Worm (Caenorhabditis elegans): ENCODE measurements around the gene srxa-14.

ce11 chrV:20636855-20637254, 2.5 kb upstream of the srxa-14 start, which contains the start of gene ttr-13:
- TF ChIP-seq sptf-1 (tag; optimal IDR thresholded peaks at IDR 0.05) = no peak
- TF ChIP-seq nhr-76 (tag; optimal IDR thresholded peaks at IDR 0.05) = no peak
- no peak for TF ChIP-seq elt-3 (tag; optimal IDR thresholded peaks at IDR 0.05)
- TF ChIP-seq elt-1 (tag; optimal IDR thresholded peaks at IDR 0.05; ENCODE audit: borderline replicate concordance, insufficient read depth) = no peak
- TF ChIP-seq nhr-12 (tag; optimal IDR thresholded peaks at IDR 0.05) = no peak
- TF ChIP-seq ztf-11 (tag; optimal IDR thresholded peaks at IDR 0.05) = no peak
- no peak for TF ChIP-seq nhr-2 (tag; optimal IDR thresholded peaks at IDR 0.05)
- no peak for TF ChIP-seq M03D4.4 (tag; optimal IDR thresholded peaks at IDR 0.05)
- no peak for TF ChIP-seq pha-4 (tag; optimal IDR thresholded peaks at IDR 0.05)
